Worm (Caenorhabditis elegans): ENCODE measurements around the gene ndua-12.
"Not testable (repeated sequence)": the region's sequence is repeated elsewhere in the genome, so short reads cannot be mapped to it uniquely, and the experiment has no call there.

ce11 chrIV:2719734-2720133 is at the start of gene ndua-12:
- TF ChIP-seq elt-3, mdl-1 (tag; optimal IDR thresholded peaks at IDR 0.05): not testable (repeated sequence)
